Fruit fly (Drosophila melanogaster) whole organism, embryonic: Measurements from ENCODE around the gene CG33927.

Source experiments
- ATbp ChIP-seq: fragments of 200-800 bp; sonication (Bioruptor generic); optimal IDR thresholded peaks from 2 replicates; lab custom pipeline; 2017; ENCODE audit warnings: missing biosample characterization, mild to moderate bottlenecking, missing genetic modification characterization, missing genetic modification reagents
- Atf3 ChIP-seq: fragments of 200-800 bp; sonication (Bioruptor generic); optimal IDR thresholded peaks from 3 replicates; lab custom pipeline; 2016; ENCODE audit warnings: missing biosample characterization, missing genetic modification characterization
- B-H2 ChIP-seq: fragments of 200-800 bp; sonication (Bioruptor generic); optimal IDR thresholded peaks from 2 replicates; lab custom pipeline; 2018; ENCODE audit warnings: missing biosample characterization, mild to moderate bottlenecking, missing genetic modification characterization
- CG11723 ChIP-seq: fragments of 200-800 bp; sonication (Bioruptor generic); optimal IDR thresholded peaks from 2 replicates; lab custom pipeline; 2017; ENCODE audit warnings: missing biosample characterization, mild to moderate bottlenecking, missing genetic modification characterization
- CG12769 ChIP-seq: fragments of 200-800 bp; sonication (Bioruptor generic); optimal IDR thresholded peaks from 2 replicates; lab custom pipeline; 2019; ENCODE audit warnings: missing biosample characterization, mild to moderate bottlenecking, missing genetic modification characterization, moderate library complexity
- CG13287 ChIP-seq: fragments of 200-800 bp; sonication (Bioruptor generic); IDR thresholded peaks from 2 replicates; pipeline ENCODE4 v1.3.6; 2022; ENCODE audit warnings: missing biosample characterization, missing genetic modification characterization; ENCODE audit not compliant: partially characterized antibody
- CG13296 ChIP-seq: fragments of 200-800 bp; sonication (Bioruptor generic); optimal IDR thresholded peaks from 3 replicates; lab custom pipeline; 2018; ENCODE audit warnings: missing biosample characterization, mild to moderate bottlenecking, missing genetic modification characterization
- CG13424 ChIP-seq: fragments of 200-800 bp; sonication (Bioruptor generic); optimal IDR thresholded peaks from 2 replicates; lab custom pipeline; 2019; ENCODE audit warnings: missing biosample characterization, mild to moderate bottlenecking, missing genetic modification characterization, moderate library complexity
- CG14860 ChIP-seq: fragments of 200-800 bp; sonication (Bioruptor generic); IDR thresholded peaks from 3 replicates; pipeline ENCODE4 v1.3.6; 2022; ENCODE audit warnings: missing biosample characterization, missing genetic modification characterization; ENCODE audit not compliant: partially characterized antibody
- CG15696 ChIP-seq: fragments of 200-800 bp; sonication (Bioruptor generic); optimal IDR thresholded peaks from 2 replicates; lab custom pipeline; 2019; ENCODE audit warnings: missing biosample characterization, mild to moderate bottlenecking, missing genetic modification characterization, moderate library complexity
- CG18764 ChIP-seq: fragments of 200-800 bp; sonication (Bioruptor generic); optimal IDR thresholded peaks from 3 replicates; lab custom pipeline; 2016; ENCODE audit warnings: missing biosample characterization, missing genetic modification characterization
- CG2116 ChIP-seq: fragments of 200-800 bp; sonication (Bioruptor generic); optimal IDR thresholded peaks from 3 replicates; lab custom pipeline; 2018; ENCODE audit warnings: missing biosample characterization, mild to moderate bottlenecking, missing genetic modification characterization
- CG2678 ChIP-seq: fragments of 200-800 bp; sonication (Bioruptor generic); optimal IDR thresholded peaks from 3 replicates; lab custom pipeline; 2019; ENCODE audit warnings: missing biosample characterization, mild to moderate bottlenecking, missing genetic modification characterization, moderate library complexity
- CG2712 ChIP-seq: fragments of 200-800 bp; optimal IDR thresholded peaks from 3 replicates; lab custom pipeline; 2019; ENCODE audit warnings: missing biosample characterization, mild to moderate bottlenecking, missing genetic modification characterization, moderate library complexity
- CG3065 ChIP-seq: fragments of 200-800 bp; sonication (Bioruptor generic); optimal IDR thresholded peaks from 2 replicates; lab custom pipeline; 2016; ENCODE audit warnings: missing biosample characterization, missing genetic modification characterization
- CG33557 ChIP-seq: fragments of 200-800 bp; sonication (Bioruptor generic); optimal IDR thresholded peaks from 2 replicates; lab custom pipeline; 2019; ENCODE audit warnings: missing biosample characterization, mild to moderate bottlenecking, missing genetic modification characterization, moderate library complexity
- CG3995 ChIP-seq: fragments of 200-800 bp; sonication (Bioruptor generic); optimal IDR thresholded peaks from 3 replicates; lab custom pipeline; 2016; ENCODE audit warnings: missing biosample characterization, missing genetic modification characterization
- CG5953 ChIP-seq: fragments of 200-800 bp; sonication (Bioruptor generic); IDR thresholded peaks from 2 replicates; pipeline ENCODE4 v1.3.6; 2022; ENCODE audit warnings: missing biosample characterization, missing genetic modification characterization
- CG6765 ChIP-seq: fragments of 200-800 bp; sonication (Bioruptor generic); optimal IDR thresholded peaks from 3 replicates; lab custom pipeline; 2017; ENCODE audit warnings: missing biosample characterization, mild to moderate bottlenecking, missing genetic modification characterization
- CG7963 ChIP-seq: fragments of 200-800 bp; sonication (Bioruptor generic); IDR thresholded peaks from 3 replicates; pipeline ENCODE4 v1.3.6; 2022; ENCODE audit warnings: missing biosample characterization, missing genetic modification characterization; ENCODE audit not compliant: partially characterized antibody
- Dp ChIP-seq: fragments of 200-800 bp; sonication (Bioruptor generic); optimal IDR thresholded peaks from 2 replicates; lab custom pipeline; 2018; ENCODE audit warnings: missing biosample characterization, mild to moderate bottlenecking, missing genetic modification characterization, moderate library complexity
- HLH4C ChIP-seq: fragments of 200-800 bp; sonication (Bioruptor generic); IDR thresholded peaks from 3 replicates; pipeline ENCODE4 v1.3.6; 2022; ENCODE audit warnings: missing biosample characterization, missing genetic modification characterization; ENCODE audit not compliant: partially characterized antibody
- Hsf ChIP-seq: fragments of 200-800 bp; sonication (Bioruptor generic); optimal IDR thresholded peaks from 3 replicates; lab custom pipeline; 2016; ENCODE audit warnings: missing biosample characterization, missing genetic modification characterization
- MTF-1 ChIP-seq: fragments of 200-800 bp; sonication (Bioruptor generic); optimal IDR thresholded peaks from 2 replicates; lab custom pipeline; 2018; ENCODE audit warnings: missing biosample characterization, mild to moderate bottlenecking, missing genetic modification characterization, borderline replicate concordance
- Ptx1 ChIP-seq: fragments of 200-800 bp; sonication (Bioruptor generic); IDR thresholded peaks from 2 replicates; pipeline ENCODE4 v1.3.6; 2022; ENCODE audit warnings: missing biosample characterization, missing genetic modification characterization
- Scr ChIP-seq: fragments of 200-800 bp; sonication (Bioruptor generic); IDR thresholded peaks from 2 replicates; pipeline ENCODE4 v1.3.6; 2022; ENCODE audit warnings: missing biosample characterization, missing genetic modification characterization; ENCODE audit not compliant: partially characterized antibody
- ab ChIP-seq: fragments of 200-800 bp; sonication (Bioruptor generic); optimal IDR thresholded peaks from 2 replicates; lab custom pipeline; 2016; ENCODE audit warnings: missing biosample characterization, missing genetic modification characterization
- ato ChIP-seq: fragments of 200-800 bp; sonication (Bioruptor generic); IDR thresholded peaks from 2 replicates; pipeline ENCODE4 v1.3.6; 2022; ENCODE audit warnings: missing biosample characterization, missing genetic modification characterization; ENCODE audit not compliant: partially characterized antibody
- chif ChIP-seq, 2 experiments: fragments of 200-800 bp; sonication (Bioruptor generic); optimal IDR thresholded peaks; 3 replicates each; lab custom pipeline; 2016; ENCODE audit warnings: missing biosample characterization in 2 of 2, missing genetic modification characterization in 2 of 2
- ci ChIP-seq: fragments of 200-800 bp; sonication (Bioruptor generic); IDR thresholded peaks from 3 replicates; pipeline ENCODE4 v1.3.6; 2022; ENCODE audit warnings: missing biosample characterization, missing genetic modification characterization
- crc ChIP-seq: fragments of 200-800 bp; sonication (Bioruptor generic); optimal IDR thresholded peaks from 2 replicates; lab custom pipeline; 2016; ENCODE audit warnings: missing biosample characterization, missing genetic modification characterization
- dm ChIP-seq: fragments of 200-800 bp; sonication (Bioruptor generic); optimal IDR thresholded peaks from 3 replicates; lab custom pipeline; 2016; ENCODE audit warnings: missing biosample characterization, missing genetic modification characterization
- gro ChIP-seq: fragments of 200-800 bp; sonication (Bioruptor generic); optimal IDR thresholded peaks from 2 replicates; lab custom pipeline; 2016; ENCODE audit warnings: missing biosample characterization, missing genetic modification characterization
- hb ChIP-seq: fragments of 200-800 bp; sonication (Bioruptor generic); IDR thresholded peaks from 3 replicates; pipeline ENCODE4 v1.3.6; 2022; ENCODE audit warnings: missing biosample characterization, missing genetic modification characterization; ENCODE audit not compliant: partially characterized antibody
- hbn ChIP-seq: fragments of 200-800 bp; sonication (Bioruptor generic); IDR thresholded peaks from 2 replicates; pipeline ENCODE4 v1.3.6; 2022; ENCODE audit warnings: missing biosample characterization, missing genetic modification characterization; ENCODE audit not compliant: partially characterized antibody
- nerfin-2 ChIP-seq: fragments of 200-800 bp; sonication (Bioruptor generic); IDR thresholded peaks from 2 replicates; pipeline ENCODE4 v1.3.6; 2022; ENCODE audit warnings: missing biosample characterization, missing genetic modification characterization; ENCODE audit not compliant: partially characterized antibody
- nmo ChIP-seq: fragments of 200-800 bp; sonication (Bioruptor generic); optimal IDR thresholded peaks from 2 replicates; lab custom pipeline; 2018; ENCODE audit warnings: missing biosample characterization, mild to moderate bottlenecking, missing genetic modification characterization, moderate library complexity
- nom ChIP-seq: fragments of 200-800 bp; sonication (Bioruptor generic); optimal IDR thresholded peaks from 2 replicates; lab custom pipeline; 2017; ENCODE audit warnings: missing biosample characterization, missing genetic modification characterization, mild to moderate bottlenecking, moderate library complexity, missing genetic modification reagents
- p53 ChIP-seq: fragments of 200-800 bp; sonication (Bioruptor generic); optimal IDR thresholded peaks from 2 replicates; lab custom pipeline; 2016; ENCODE audit warnings: missing biosample characterization, missing genetic modification characterization
- pfk ChIP-seq: fragments of 200-800 bp; sonication (Bioruptor generic); optimal IDR thresholded peaks from 2 replicates; lab custom pipeline; 2018; ENCODE audit warnings: missing biosample characterization, mild to moderate bottlenecking, missing genetic modification characterization, moderate library complexity
- sc ChIP-seq, 3 experiments: fragments of >200 bp in 2 of 3; fragments of 200-800 bp in 1 of 3; sonication (Bioruptor generic) in 1 of 3; optimal IDR thresholded peaks; 2 replicates in 2 of 3; 3 replicates in 1 of 3; lab custom pipeline; 2017; ENCODE audit warnings: mild to moderate bottlenecking in 1 of 3, missing biosample characterization in 1 of 3, missing genetic modification characterization in 1 of 3, missing genetic modification reagents in 1 of 3
- sim ChIP-seq: fragments of 200-800 bp; sonication (Bioruptor generic); IDR thresholded peaks from 2 replicates; pipeline ENCODE4 v1.3.6; 2022; ENCODE audit warnings: missing biosample characterization, missing genetic modification characterization
- sima ChIP-seq: fragments of 200-800 bp; sonication (Bioruptor generic); optimal IDR thresholded peaks from 2 replicates; lab custom pipeline; 2016; ENCODE audit warnings: missing biosample characterization, missing genetic modification characterization
- sna ChIP-seq: fragments of 200-800 bp; sonication (Bioruptor generic); IDR thresholded peaks from 2 replicates; pipeline ENCODE4 v1.3.6; 2022; ENCODE audit warnings: missing biosample characterization, missing genetic modification characterization; ENCODE audit not compliant: partially characterized antibody
- tna ChIP-seq: fragments of 200-800 bp; sonication (Bioruptor generic); IDR thresholded peaks from 2 replicates; pipeline ENCODE4 v1.3.6; 2022; ENCODE audit warnings: missing biosample characterization, missing genetic modification characterization; ENCODE audit not compliant: partially characterized antibody
- tx ChIP-seq: fragments of 200-800 bp; sonication (Bioruptor generic); optimal IDR thresholded peaks from 2 replicates; lab custom pipeline; 2016; ENCODE audit warnings: missing biosample characterization, missing genetic modification characterization
- unpg ChIP-seq: fragments of 200-800 bp; sonication (Bioruptor generic); optimal IDR thresholded peaks from 3 replicates; lab custom pipeline; 2018; ENCODE audit warnings: missing biosample characterization, mild to moderate bottlenecking, missing genetic modification characterization, moderate library complexity
- usp ChIP-seq: fragments of >200 bp; optimal IDR thresholded peaks from 2 replicates; lab custom pipeline; 2017; ENCODE audit warnings: missing biosample characterization, missing genetic modification characterization

Gene CG33927

DNA sequence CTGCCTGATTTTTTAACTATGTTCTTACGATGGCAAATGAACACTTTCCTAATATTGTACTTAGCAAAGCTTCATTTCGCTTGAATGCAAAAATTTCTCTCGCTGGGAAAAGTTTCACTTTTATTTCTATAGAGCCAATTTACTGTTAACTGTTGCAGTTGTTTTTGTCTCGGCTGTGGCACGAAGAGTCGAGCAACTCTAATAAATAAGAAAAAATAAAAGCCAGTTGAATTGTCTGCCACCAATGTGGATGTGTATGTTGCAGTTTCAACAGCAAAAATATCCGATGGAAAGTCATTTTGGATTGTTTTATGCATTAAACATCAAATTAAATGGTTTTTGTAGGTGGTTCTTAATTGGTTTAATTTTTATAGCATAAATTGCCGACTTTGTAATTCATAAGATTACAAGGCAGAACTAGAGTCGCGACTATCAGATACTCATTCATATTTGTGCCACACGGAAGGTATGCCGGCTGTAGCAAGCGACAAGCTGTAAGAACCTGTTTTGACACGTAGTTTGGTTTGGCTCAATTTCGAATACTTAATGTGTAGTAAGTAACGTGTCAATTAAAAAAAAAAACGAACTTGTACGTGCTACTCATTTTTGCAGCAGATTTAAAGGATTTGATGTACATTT is 24.3 kb downstream of the CG33927 start (continued):
- TF ChIP-seq tx (GFP tag; lab: Kevin White, UChicago) (no peak), gro (GFP tag; lab: Kevin White, UChicago) (no peak), Ptx1 (GFP tag; lab: Robert Waterston, UW) (no peak), sim (no peak), nom (GFP tag; lab: Kevin White, UChicago) (no peak), CG15696 (tag; lab: Kevin White, UChicago) (no peak), CG12769 (tag; lab: Kevin White, UChicago) (no peak), Dp (no peak), ci (GFP tag; lab: Robert Waterston, UW) (no peak), ato (GFP tag; lab: Robert Waterston, UW) (peak; percentile 78), CG5953 (GFP tag; lab: Robert Waterston, UW) (no peak), CG6765 (GFP tag; lab: Kevin White, UChicago) (no peak), CG2712 (tag; lab: Kevin White, UChicago) (no peak), ab (GFP tag; lab: Kevin White, UChicago) (no peak), Scr (GFP tag; lab: Robert Waterston, UW) (peak; percentile 49), CG7963 (0 out of 3 replicates have a peak, but pooled peaks have one; percentile 25), pfk (GFP tag; lab: Kevin White, UChicago) (no peak), p53 (GFP tag; lab: Kevin White, UChicago) (no peak), dm (GFP tag; lab: Kevin White, UChicago) (no peak), Hsf (no peak), CG3065 (GFP tag; lab: Kevin White, UChicago) (no peak), CG18764 (GFP tag; lab: Kevin White, UChicago) (no peak), usp (GFP tag; lab: Kevin White, UChicago) (no peak), sima (GFP tag; lab: Kevin White, UChicago) (no peak), CG2116 (no peak), CG13296 (GFP tag; lab: Kevin White, UChicago) (no peak), tna (GFP tag; lab: Robert Waterston, UW) (peak; percentile 84), CG13287 (GFP tag; lab: Robert Waterston, UW) (no peak; the same call in 1 of the 2 replicates), CG11723 (GFP tag; lab: Kevin White, UChicago) (no peak), CG2678 (tag; lab: Kevin White, UChicago) (no peak), unpg (GFP tag; lab: Kevin White, UChicago) (no peak), hb (GFP tag; lab: Robert Waterston, UW) (peak; percentile 64; the same call in 1 of the 3 replicates), hbn (GFP tag; lab: Robert Waterston, UW) (no peak), chif (GFP tag; optimal IDR thresholded peaks at IDR 0.05; lab: Kevin White, UChicago) (no peak), HLH4C (GFP tag; lab: Robert Waterston, UW) (peak; percentile 61; the same call in 2 of the 3 replicates), CG33557 (GFP tag; lab: Kevin White, UChicago) (no peak), CG14860 (GFP tag; lab: Robert Waterston, UW) (peak; percentile 63), MTF-1 (GFP tag; lab: Kevin White, UChicago) (no peak), CG3995 (GFP tag; lab: Kevin White, UChicago) (no peak), sc (optimal IDR thresholded peaks at IDR 0.05; lab: Kevin White, UChicago) (no peak), sc (GFP tag; optimal IDR thresholded peaks at IDR 0.05; lab: Kevin White, UChicago) (no peak), crc (GFP tag; lab: Kevin White, UChicago) (no peak), sna (peak; percentile 32; the same call in 1 of the 2 replicates), nmo (GFP tag; lab: Kevin White, UChicago) (no peak), nerfin-2 (GFP tag; lab: Robert Waterston, UW) (peak; percentile 72), CG13424 (no peak), B-H2 (no peak), ATbp (GFP tag; lab: Kevin White, UChicago) (no peak), Atf3 (GFP tag; lab: Kevin White, UChicago) (no peak)
